Fruit fly (Drosophila melanogaster): Measurements from ENCODE around the gene eIF2A.

eIF2A gene

dm6 chr3L:21839720-21840641 is 15.4 kb downstream of the eIF2A start (continued):
- TF ChIP-seq CG15514 (GFP tag; optimal IDR thresholded peaks at IDR 0.05), result peak; percentile 84
- peak; percentile 84 for TF ChIP-seq Nf-YC (tag; optimal IDR thresholded peaks at IDR 0.05)
- peak; percentile 4 for TF ChIP-seq gfzf (GFP tag; optimal IDR thresholded peaks at IDR 0.05)
- TF ChIP-seq eyg (GFP tag; optimal IDR thresholded peaks at IDR 0.05), result peak; percentile 95
- TF ChIP-seq bab2 (GFP tag; optimal IDR thresholded peaks at IDR 0.05), result peak; percentile 89
- peak; percentile 64 for TF ChIP-seq Sry-δ (GFP tag; optimal IDR thresholded peaks at IDR 0.05)
- peak; percentile 81 for TF ChIP-seq CG11247 (GFP tag; IDR thresholded peaks at IDR 0.05)
- peak; percentile 47 for TF ChIP-seq CG31365 (tag; optimal IDR thresholded peaks at IDR 0.05)
- TF ChIP-seq CG11456 (GFP tag; IDR thresholded peaks at IDR 0.05), result peak; percentile 92
- TF ChIP-seq cwo (GFP tag; optimal IDR thresholded peaks at IDR 0.05), result peak; percentile 99
- TF ChIP-seq mam (GFP tag; optimal IDR thresholded peaks at IDR 0.05), result peak; percentile 95
- TF ChIP-seq CG8388 (GFP tag; optimal IDR thresholded peaks at IDR 0.05), result peak; percentile 90
- TF ChIP-seq D19A (tag; optimal IDR thresholded peaks at IDR 0.05), result peak; percentile 88
- peak; percentile 95 for TF ChIP-seq CG2678 (tag; optimal IDR thresholded peaks at IDR 0.05)
- TF ChIP-seq Gug (GFP tag; IDR thresholded peaks at IDR 0.05), result peak; percentile 87
- TF ChIP-seq NC2β (GFP tag; optimal IDR thresholded peaks at IDR 0.05), result peak; percentile 90
- peak; percentile 57 for TF ChIP-seq exex (tag; optimal IDR thresholded peaks at IDR 0.05)
- TF ChIP-seq CG1603 (tag; optimal IDR thresholded peaks at IDR 0.05), result peak; percentile 91
- TF ChIP-seq CG14667 (GFP tag; IDR thresholded peaks at IDR 0.05), result peak; percentile 89
- TF ChIP-seq Meics (GFP tag; optimal IDR thresholded peaks at IDR 0.05), result peak; percentile 94
- peak; percentile 91 for TF ChIP-seq CG4854 (GFP tag; optimal IDR thresholded peaks at IDR 0.05)
- TF ChIP-seq Dip3 (GFP tag; optimal IDR thresholded peaks at IDR 0.05), result peak; percentile 94
- TF ChIP-seq CG10543 (GFP tag; optimal IDR thresholded peaks at IDR 0.05), result peak; percentile 94
- TF ChIP-seq CG9437 (GFP tag; optimal IDR thresholded peaks at IDR 0.05), result peak; percentile 92
- peak; percentile 73 for TF ChIP-seq CG30020 (tag; optimal IDR thresholded peaks at IDR 0.05)
- peak; percentile 79 for TF ChIP-seq wek (GFP tag; optimal IDR thresholded peaks at IDR 0.05)
- peak; percentile 90 for TF ChIP-seq CG12299 (tag; optimal IDR thresholded peaks at IDR 0.05)
- TF ChIP-seq Abd-B (GFP tag; optimal IDR thresholded peaks at IDR 0.05), result peak; percentile 93
- peak; percentile 63; the same call in 2 of the 3 replicates for TF ChIP-seq C15 (GFP tag; IDR thresholded peaks at IDR 0.05)
- TF ChIP-seq Doc2 (GFP tag; IDR thresholded peaks at IDR 0.05), result peak; percentile 54
- peak; percentile 73 for TF ChIP-seq emc (GFP tag; optimal IDR thresholded peaks at IDR 0.05)
- TF ChIP-seq vfl (GFP tag; optimal IDR thresholded peaks at IDR 0.05), result peak; percentile 90
- peak; percentile 78 for TF ChIP-seq Vsx1 (GFP tag; optimal IDR thresholded peaks at IDR 0.05)
- TF ChIP-seq H15 (GFP tag; IDR thresholded peaks at IDR 0.05), result peak; percentile 85
- TF ChIP-seq Doc3 (GFP tag; IDR thresholded peaks at IDR 0.05; ENCODE audit: partially characterized antibody), result no peak
- TF ChIP-seq Bteb2 (GFP tag; optimal IDR thresholded peaks at IDR 0.05), result peak; percentile 85
- TF ChIP-seq shn (GFP tag; optimal IDR thresholded peaks at IDR 0.05), result peak; percentile 90
- TF ChIP-seq odd (GFP tag; optimal IDR thresholded peaks at IDR 0.05), result peak; percentile 92
- TF ChIP-seq crol (GFP tag; IDR thresholded peaks at IDR 0.05), result no peak
- TF ChIP-seq B-H2 (GFP tag; optimal IDR thresholded peaks at IDR 0.05), result peak; percentile 82
- TF ChIP-seq HLH54F (GFP tag; optimal IDR thresholded peaks at IDR 0.05), result peak; percentile 92
- peak; percentile 95 for TF ChIP-seq CG12659 (GFP tag; optimal IDR thresholded peaks at IDR 0.05)
- TF ChIP-seq phol (tag; optimal IDR thresholded peaks at IDR 0.05), result peak; percentile 93
- TF ChIP-seq PHDP (tag; optimal IDR thresholded peaks at IDR 0.05), result peak; percentile 91
- TF ChIP-seq Elba2 (GFP tag; optimal IDR thresholded peaks at IDR 0.05), result no peak
- peak; percentile 72; the same call in 1 of the 2 replicates for TF ChIP-seq cas (GFP tag; IDR thresholded peaks at IDR 0.05)
- TF ChIP-seq sd (tag; optimal IDR thresholded peaks at IDR 0.05), result peak; percentile 62
- TF ChIP-seq CG10274 (GFP tag; optimal IDR thresholded peaks at IDR 0.05), result peak; percentile 87
